Worm (Caenorhabditis elegans): ENCODE data around the gene Y57E12B.4.

- TF ChIP-seq ama-1 (optimal IDR thresholded peaks at IDR 0.05) = no peak
- TF ChIP-seq scrt-1 (GFP tag; IDR thresholded peaks at IDR 0.05) = no peak
- TF ChIP-seq ceh-13 (GFP tag; optimal IDR thresholded peaks at IDR 0.05) = no peak
- no peak for TF ChIP-seq hmbx-1 (tag; optimal IDR thresholded peaks at IDR 0.05)
- no peak for TF ChIP-seq hmg-4 (GFP tag; optimal IDR thresholded peaks at IDR 0.05)
- no peak for TF ChIP-seq F13C5.2 (tag; optimal IDR thresholded peaks at IDR 0.05)
- no peak for TF ChIP-seq ceh-36 (tag; optimal IDR thresholded peaks at IDR 0.05)
These were observed at the start of gene Y57E12B.4 for ce11 chrV:6947442-6947841.
